Worm (Caenorhabditis elegans) whole organism, midembryonic: ENCODE data around the gene mboa-4.
"Not testable (repeated sequence)": the region's sequence is repeated elsewhere in the genome, so short reads cannot be mapped to it uniquely, and the experiment has no call there.

Source experiments
- cog-1 ChIP-seq: sonication (generic microtip); optimal IDR thresholded peaks from 2 replicates; lab custom pipeline; 2016; ENCODE audit warnings: missing genetic modification characterization, missing compliant biosample characterization
- flt-1 ChIP-seq: fragments of 200-800 bp; sonication (Bioruptor generic); IDR thresholded peaks from 2 replicates; pipeline ENCODE4 v1.3.6; 2022; ENCODE audit warnings: missing genetic modification characterization, missing compliant biosample characterization
- tab-1 ChIP-seq: fragments of 200-800 bp; sonication (Bioruptor generic); IDR thresholded peaks from 2 replicates; pipeline ENCODE4 v1.3.6; 2022; ENCODE audit warnings: missing genetic modification characterization, missing compliant biosample characterization

ce11 chrIV:11200682-11201081 is 40.9 kb upstream of the mboa-4 start:
- TF ChIP-seq flt-1 (GFP tag; lab: Robert Waterston, UW): 0 out of 2 replicates have a peak, but pooled peaks have one; percentile 58
- TF ChIP-seq cog-1 (tag; lab: Kevin White, UChicago); tab-1 (GFP tag; lab: Robert Waterston, UW): not testable (repeated sequence)
